Fruit fly (Drosophila melanogaster): ENCODE measurements around the gene CPT2.

DNA sequence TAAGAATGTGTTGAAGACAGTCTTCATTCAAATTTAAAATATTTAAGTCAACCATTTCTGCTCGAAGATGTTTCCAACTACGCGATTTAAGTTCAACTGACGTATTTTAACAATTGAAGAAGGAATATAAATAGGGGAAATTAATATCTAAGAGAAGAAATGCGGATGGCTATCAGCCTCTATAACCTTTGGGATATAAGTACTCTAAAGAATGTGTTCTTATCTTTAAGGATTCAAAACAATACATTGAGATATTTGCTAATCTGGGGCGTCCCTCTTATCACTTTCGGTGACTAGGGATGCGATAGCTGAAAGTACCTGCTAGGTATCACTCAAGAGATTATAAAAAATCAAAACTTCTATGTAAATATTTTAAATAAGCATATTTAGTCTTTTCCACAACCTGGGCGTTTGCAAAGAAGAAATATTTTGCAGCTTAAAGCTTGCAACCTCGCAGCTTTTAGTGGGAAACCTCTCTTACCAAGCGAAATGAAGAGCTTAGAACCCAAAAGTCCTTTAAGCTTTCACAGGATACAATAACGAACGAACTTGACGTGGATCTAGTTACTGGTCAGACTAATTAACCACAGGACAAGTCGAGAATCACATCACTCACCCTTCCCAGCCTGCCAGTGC is 19.8 kb upstream of the CPT2 start, which contains the start of the genes CG34025 and Or63a:
- TF ChIP-seq Doc2 (GFP tag; IDR thresholded peaks at IDR 0.05) (no peak), hkb (optimal IDR thresholded peaks at IDR 0.05) (no peak), hkb (GFP tag; IDR thresholded peaks at IDR 0.05) (no peak), dm (GFP tag; optimal IDR thresholded peaks at IDR 0.05) (no peak), tna (GFP tag; IDR thresholded peaks at IDR 0.05; ENCODE audit: partially characterized antibody) (no peak), NK7.1 (GFP tag; optimal IDR thresholded peaks at IDR 0.05) (no peak), crol (GFP tag; IDR thresholded peaks at IDR 0.05) (no peak), Fer1 (GFP tag; optimal IDR thresholded peaks at IDR 0.05) (no peak), jigr1 (GFP tag; IDR thresholded peaks at IDR 0.05) (no peak), sqz (GFP tag; optimal IDR thresholded peaks at IDR 0.05) (no peak), ttk (GFP tag; IDR thresholded peaks at IDR 0.05) (no peak), chm (GFP tag; IDR thresholded peaks at IDR 0.05) (no peak), Mes4 (GFP tag; optimal IDR thresholded peaks at IDR 0.05) (no peak)
